Fruit fly (Drosophila melanogaster) whole organism, embryonic: ENCODE data around the gene PIG-U.

Source experiments
- ATbp ChIP-seq: fragments of 200-800 bp; sonication (Bioruptor generic); optimal IDR thresholded peaks from 2 replicates; lab custom pipeline; 2017; ENCODE audit warnings: missing biosample characterization, mild to moderate bottlenecking, missing genetic modification characterization, missing genetic modification reagents
- Ada2b ChIP-seq: fragments of 200-800 bp; sonication (Bioruptor generic); IDR thresholded peaks from 2 replicates; pipeline ENCODE4 v1.3.6; 2022; ENCODE audit warnings: missing biosample characterization, missing genetic modification characterization
- CG10209 ChIP-seq: fragments of 200-800 bp; sonication (Bioruptor generic); optimal IDR thresholded peaks from 3 replicates; lab custom pipeline; 2017; ENCODE audit warnings: missing biosample characterization, mild to moderate bottlenecking, missing genetic modification characterization, missing genetic modification reagents
- CG10979 ChIP-seq: fragments of 200-800 bp; sonication (Bioruptor generic); optimal IDR thresholded peaks from 2 replicates; lab custom pipeline; 2018; ENCODE audit warnings: missing biosample characterization, mild to moderate bottlenecking, missing genetic modification characterization, moderate library complexity
- CG13624 ChIP-seq: fragments of 200-800 bp; sonication (Bioruptor generic); optimal IDR thresholded peaks from 2 replicates; lab custom pipeline; 2016; ENCODE audit warnings: missing biosample characterization, missing genetic modification characterization
- CG13894 ChIP-seq: fragments of 200-800 bp; sonication (Bioruptor generic); optimal IDR thresholded peaks from 3 replicates; lab custom pipeline; 2018; ENCODE audit warnings: missing biosample characterization, mild to moderate bottlenecking, missing genetic modification characterization, moderate library complexity
- CG14667 ChIP-seq: fragments of 200-800 bp; sonication (Bioruptor generic); IDR thresholded peaks from 2 replicates; pipeline ENCODE4 v1.3.6; 2022; ENCODE audit warnings: missing biosample characterization, missing genetic modification characterization
- CG14860 ChIP-seq: fragments of 200-800 bp; sonication (Bioruptor generic); IDR thresholded peaks from 3 replicates; pipeline ENCODE4 v1.3.6; 2022; ENCODE audit warnings: missing biosample characterization, missing genetic modification characterization; ENCODE audit not compliant: partially characterized antibody
- CG15011 ChIP-seq: fragments of 200-800 bp; sonication (Bioruptor generic); optimal IDR thresholded peaks from 3 replicates; lab custom pipeline; 2018; ENCODE audit warnings: missing biosample characterization, mild to moderate bottlenecking, missing genetic modification characterization
- CG17361 ChIP-seq: fragments of 200-800 bp; sonication (Bioruptor generic); IDR thresholded peaks from 3 replicates; pipeline ENCODE4 v1.3.6; 2022; ENCODE audit warnings: missing biosample characterization, missing genetic modification characterization
- CG17385 ChIP-seq: fragments of 200-800 bp; sonication (Bioruptor generic); optimal IDR thresholded peaks from 3 replicates; lab custom pipeline; 2018; ENCODE audit warnings: missing biosample characterization, mild to moderate bottlenecking, missing genetic modification characterization
- CG17912 ChIP-seq: fragments of 200-800 bp; sonication (Bioruptor generic); optimal IDR thresholded peaks from 2 replicates; lab custom pipeline; 2018; ENCODE audit warnings: missing biosample characterization, mild to moderate bottlenecking, missing genetic modification characterization
- CG32772 ChIP-seq: fragments of 200-800 bp; sonication (Bioruptor generic); IDR thresholded peaks from 2 replicates; pipeline ENCODE4 v1.3.6; 2022; ENCODE audit warnings: missing biosample characterization, missing genetic modification characterization
- CG3407 ChIP-seq: fragments of 200-800 bp; sonication (Bioruptor generic); optimal IDR thresholded peaks from 2 replicates; lab custom pipeline; 2018; ENCODE audit warnings: missing biosample characterization, mild to moderate bottlenecking, missing genetic modification characterization
- CG3838 ChIP-seq: fragments of 200-800 bp; sonication (Bioruptor generic); optimal IDR thresholded peaks from 3 replicates; lab custom pipeline; 2016; ENCODE audit warnings: missing biosample characterization, missing genetic modification characterization
- CG3995 ChIP-seq: fragments of 200-800 bp; sonication (Bioruptor generic); optimal IDR thresholded peaks from 3 replicates; lab custom pipeline; 2016; ENCODE audit warnings: missing biosample characterization, missing genetic modification characterization
- CG4820 ChIP-seq: fragments of 200-800 bp; sonication (Bioruptor generic); optimal IDR thresholded peaks from 3 replicates; lab custom pipeline; 2016; ENCODE audit warnings: missing biosample characterization, missing genetic modification characterization
- CG6272 ChIP-seq: fragments of 200-800 bp; sonication (Bioruptor generic); IDR thresholded peaks from 2 replicates; pipeline ENCODE4 v1.3.6; 2022; ENCODE audit warnings: missing biosample characterization, missing genetic modification characterization
- CG7357 ChIP-seq: fragments of 200-800 bp; sonication (Bioruptor generic); IDR thresholded peaks from 3 replicates; pipeline ENCODE4 v1.3.6; 2022; ENCODE audit warnings: missing biosample characterization, missing genetic modification characterization
- CG7745 ChIP-seq: fragments of 200-800 bp; sonication (Bioruptor generic); optimal IDR thresholded peaks from 2 replicates; lab custom pipeline; 2018; ENCODE audit warnings: missing biosample characterization, mild to moderate bottlenecking, missing genetic modification characterization, moderate library complexity
- CG7786 ChIP-seq: fragments of 200-800 bp; sonication (Bioruptor generic); optimal IDR thresholded peaks from 2 replicates; lab custom pipeline; 2016; ENCODE audit warnings: missing biosample characterization, missing genetic modification characterization
- CG8089 ChIP-seq: fragments of 200-800 bp; sonication (Bioruptor generic); optimal IDR thresholded peaks from 3 replicates; lab custom pipeline; 2016; ENCODE audit warnings: missing biosample characterization, missing genetic modification characterization
- CG8924 ChIP-seq: fragments of 200-800 bp; optimal IDR thresholded peaks from 3 replicates; lab custom pipeline; 2019; ENCODE audit warnings: missing biosample characterization, mild to moderate bottlenecking, missing genetic modification characterization, moderate library complexity
- CG9727 ChIP-seq: fragments of 200-800 bp; sonication (Bioruptor generic); optimal IDR thresholded peaks from 3 replicates; lab custom pipeline; 2017; ENCODE audit warnings: missing biosample characterization, mild to moderate bottlenecking, missing genetic modification characterization
- Dll ChIP-seq: fragments of 200-800 bp; sonication (Bioruptor generic); IDR thresholded peaks from 4 replicates; pipeline ENCODE4 v1.3.6; 2022; ENCODE audit warnings: missing biosample characterization, missing genetic modification characterization; ENCODE audit not compliant: partially characterized antibody
- GATAe ChIP-seq: fragments of 200-800 bp; sonication (Bioruptor generic); conservative IDR thresholded peaks from 2 replicates; pipeline ENCODE4 v1.3.6; 2022; ENCODE audit warnings: missing biosample characterization, missing genetic modification characterization
- H15 ChIP-seq: fragments of 200-800 bp; sonication (Bioruptor generic); IDR thresholded peaks from 3 replicates; pipeline ENCODE4 v1.3.6; 2022; ENCODE audit warnings: missing biosample characterization, missing genetic modification characterization
- Hr3 ChIP-seq: fragments of 200-800 bp; sonication (Bioruptor generic); optimal IDR thresholded peaks from 3 replicates; lab custom pipeline; 2016; ENCODE audit warnings: missing biosample characterization, missing genetic modification characterization
- Hr39 ChIP-seq: fragments of >200 bp; optimal IDR thresholded peaks from 2 replicates; lab custom pipeline; 2017
- Mad ChIP-seq: fragments of 200-800 bp; sonication (Bioruptor generic); optimal IDR thresholded peaks from 2 replicates; lab custom pipeline; 2016; ENCODE audit warnings: missing biosample characterization, missing genetic modification characterization
- NC2α ChIP-seq: fragments of 200-800 bp; sonication (Bioruptor generic); optimal IDR thresholded peaks from 2 replicates; lab custom pipeline; 2016; ENCODE audit warnings: missing biosample characterization, missing genetic modification characterization
- Sox102F ChIP-seq: fragments of 200-800 bp; sonication (Bioruptor generic); optimal IDR thresholded peaks from 2 replicates; lab custom pipeline; 2018; ENCODE audit warnings: missing biosample characterization, mild to moderate bottlenecking, missing genetic modification characterization, moderate library complexity
- Tbp ChIP-seq: fragments of >200 bp; optimal IDR thresholded peaks from 2 replicates; lab custom pipeline; 2018; ENCODE audit warnings: missing biosample characterization, missing genetic modification characterization
- aop ChIP-seq: fragments of 200-800 bp; sonication (Bioruptor generic); IDR thresholded peaks from 2 replicates; pipeline ENCODE4 v1.3.6; 2022; ENCODE audit warnings: missing biosample characterization, missing genetic modification characterization
- bbx ChIP-seq: fragments of 200-800 bp; sonication (Bioruptor generic); IDR thresholded peaks from 2 replicates; pipeline ENCODE4 v1.3.6; 2022; ENCODE audit warnings: missing biosample characterization, missing genetic modification characterization; ENCODE audit not compliant: partially characterized antibody
- cato ChIP-seq: fragments of 200-800 bp; sonication (Bioruptor generic); optimal IDR thresholded peaks from 2 replicates; lab custom pipeline; 2016; ENCODE audit warnings: missing biosample characterization, missing genetic modification characterization, borderline replicate concordance
- dan ChIP-seq: fragments of 200-800 bp; sonication (Bioruptor generic); IDR thresholded peaks from 2 replicates; pipeline ENCODE4 v1.3.6; 2022; ENCODE audit warnings: missing biosample characterization, missing genetic modification characterization
- dysf ChIP-seq: fragments of 200-800 bp; sonication (Bioruptor generic); IDR thresholded peaks from 3 replicates; pipeline ENCODE4 v1.3.6; 2022; ENCODE audit warnings: missing biosample characterization, missing genetic modification characterization
- fd96Cb ChIP-seq: fragments of 200-800 bp; sonication (Bioruptor generic); optimal IDR thresholded peaks from 2 replicates; lab custom pipeline; 2018; ENCODE audit warnings: missing biosample characterization, mild to moderate bottlenecking, missing genetic modification characterization, moderate library complexity
- jumu ChIP-seq: fragments of 200-800 bp; sonication (Bioruptor generic); optimal IDR thresholded peaks from 3 replicates; lab custom pipeline; 2016; ENCODE audit warnings: missing biosample characterization, missing genetic modification characterization
- lab ChIP-seq: fragments of 200-800 bp; sonication (Bioruptor generic); optimal IDR thresholded peaks from 3 replicates; lab custom pipeline; 2017; ENCODE audit warnings: missing biosample characterization, missing genetic modification characterization, mild to moderate bottlenecking, moderate library complexity, missing genetic modification reagents
- onecut ChIP-seq: fragments of 200-800 bp; sonication (Bioruptor generic); IDR thresholded peaks from 2 replicates; pipeline ENCODE4 v1.3.6; 2022; ENCODE audit warnings: missing biosample characterization, missing genetic modification characterization
- pho ChIP-seq: fragments of 200-800 bp; sonication (Bioruptor generic); optimal IDR thresholded peaks from 2 replicates; lab custom pipeline; 2016; ENCODE audit warnings: missing biosample characterization, missing genetic modification characterization
- pnt ChIP-seq: fragments of 200-800 bp; sonication (Bioruptor generic); optimal IDR thresholded peaks from 3 replicates; lab custom pipeline; 2016; ENCODE audit warnings: missing biosample characterization, missing genetic modification characterization
- pros ChIP-seq: fragments of 200-800 bp; sonication (Bioruptor generic); optimal IDR thresholded peaks from 3 replicates; lab custom pipeline; 2019; ENCODE audit warnings: missing biosample characterization, mild to moderate bottlenecking, missing genetic modification characterization, moderate library complexity
- repo ChIP-seq: fragments of 200-800 bp; sonication (Bioruptor generic); optimal IDR thresholded peaks from 2 replicates; lab custom pipeline; 2016; ENCODE audit warnings: missing biosample characterization, missing genetic modification characterization
- sob ChIP-seq: fragments of 200-800 bp; sonication (Bioruptor generic); IDR thresholded peaks from 2 replicates; pipeline ENCODE4 v1.3.6; 2022; ENCODE audit warnings: missing biosample characterization, missing genetic modification characterization
- stwl ChIP-seq: fragments of 200-800 bp; sonication (Bioruptor generic); optimal IDR thresholded peaks from 3 replicates; lab custom pipeline; 2018; ENCODE audit warnings: missing biosample characterization, mild to moderate bottlenecking, missing genetic modification characterization, moderate library complexity
- sug ChIP-seq: fragments of 200-800 bp; optimal IDR thresholded peaks from 2 replicates; lab custom pipeline; 2019; ENCODE audit warnings: missing biosample characterization, mild to moderate bottlenecking, missing genetic modification characterization, moderate library complexity
- trem ChIP-seq: fragments of 200-800 bp; optimal IDR thresholded peaks from 3 replicates; lab custom pipeline; 2019; ENCODE audit warnings: missing biosample characterization, mild to moderate bottlenecking, missing genetic modification characterization, moderate library complexity
- vfl ChIP-seq: fragments of 200-800 bp; sonication (Bioruptor generic); optimal IDR thresholded peaks from 2 replicates; lab custom pipeline; 2016; ENCODE audit warnings: missing biosample characterization, missing genetic modification characterization
- zen ChIP-seq: fragments of 200-800 bp; sonication (Bioruptor generic); optimal IDR thresholded peaks from 3 replicates; lab custom pipeline; 2018; ENCODE audit warnings: missing biosample characterization, mild to moderate bottlenecking, missing genetic modification characterization, moderate library complexity
- zfh1 ChIP-seq: fragments of 200-800 bp; sonication (Bioruptor generic); IDR thresholded peaks from 3 replicates; pipeline ENCODE4 v1.3.6; 2022; ENCODE audit warnings: missing biosample characterization, missing genetic modification characterization

PIG-U gene

dm6 chr2L:8471667-8472066 is 43.2 kb upstream of the PIG-U start (continued):
- TF ChIP-seq sob (no peak), cato (GFP tag; lab: Kevin White, UChicago) (no peak), CG15011 (GFP tag; lab: Kevin White, UChicago) (no peak), bbx (no peak), CG17912 (no peak), CG17361 (peak; percentile 60), stwl (no peak), CG7357 (GFP tag; lab: Robert Waterston, UW) (no peak), H15 (GFP tag; lab: Robert Waterston, UW) (no peak), CG13624 (no peak), Ada2b (GFP tag; lab: Robert Waterston, UW) (no peak), CG10979 (tag; lab: Kevin White, UChicago) (peak; percentile 76), Mad (no peak), CG8924 (tag; lab: Kevin White, UChicago) (peak; percentile 40), CG7745 (tag; lab: Kevin White, UChicago) (no peak), CG32772 (no peak), Tbp (GFP tag; lab: Kevin White, UChicago) (no peak), CG3838 (GFP tag; lab: Kevin White, UChicago) (no peak), Hr3 (peak; percentile 15), fd96Cb (tag; lab: Kevin White, UChicago) (peak; percentile 58), Dll (GFP tag; lab: Robert Waterston, UW) (no peak), CG10209 (GFP tag; lab: Kevin White, UChicago) (peak; percentile 19), CG8089 (GFP tag; lab: Kevin White, UChicago) (no peak), trem (tag; lab: Kevin White, UChicago) (peak; percentile 49), vfl (GFP tag; lab: Kevin White, UChicago) (no peak), CG3407 (GFP tag; lab: Kevin White, UChicago) (no peak), dysf (GFP tag; lab: Robert Waterston, UW) (0 out of 3 replicates have a peak, but pooled peaks have one; percentile 44), CG6272 (no peak), dan (GFP tag; lab: Robert Waterston, UW) (no peak), CG14667 (GFP tag; lab: Robert Waterston, UW) (no peak), aop (GFP tag; lab: Robert Waterston, UW) (no peak), lab (GFP tag; lab: Kevin White, UChicago) (no peak), Hr39 (no peak), pho (GFP tag; lab: Kevin White, UChicago) (no peak), pnt (no peak), CG4820 (GFP tag; lab: Kevin White, UChicago) (peak; percentile 50), CG14860 (no peak), CG9727 (peak; percentile 60), Sox102F (peak; percentile 36), GATAe (no peak), sug (tag; lab: Kevin White, UChicago) (no peak), repo (no peak), CG13894 (no peak), ATbp (no peak), CG17385 (GFP tag; lab: Kevin White, UChicago) (no peak), onecut (GFP tag; lab: Robert Waterston, UW) (no peak), NC2α (no peak), zfh1 (GFP tag; lab: Robert Waterston, UW) (peak; percentile 46; the same call in 1 of the 3 replicates), CG7786 (GFP tag; lab: Kevin White, UChicago) (no peak), zen (tag; lab: Kevin White, UChicago) (peak; percentile 60), jumu (GFP tag; lab: Kevin White, UChicago) (no peak), CG3995 (no peak), pros (GFP tag; lab: Kevin White, UChicago) (no peak)
